Worm (Caenorhabditis elegans) whole organism, early embryonic: ENCODE measurements around the gene tps-2.
A peak's percentile ranks its signal among the peaks of the same experiment; 100 is the strongest.

Source experiments
- B0310.2 ChIP-seq: sonication (generic microtip); optimal IDR thresholded peaks from 2 replicates; lab custom pipeline; 2016; ENCODE audit warnings: mild to moderate bottlenecking, missing genetic modification characterization, missing compliant biosample characterization
- F13C5.2 ChIP-seq: sonication (generic microtip); optimal IDR thresholded peaks from 2 replicates; lab custom pipeline; 2017; ENCODE audit warnings: mild to moderate bottlenecking, missing genetic modification characterization, inconsistent platforms, missing compliant biosample characterization
- aly-1 ChIP-seq: sonication (generic microtip); optimal IDR thresholded peaks from 2 replicates; lab custom pipeline; 2016; ENCODE audit warnings: missing genetic modification characterization, missing compliant biosample characterization
- ama-1 ChIP-seq: fragments of 150-350 bp; optimal IDR thresholded peaks from 2 replicates; lab custom pipeline; 2014
- ceh-13 ChIP-seq: fragments of 200-800 bp; sonication (Bioruptor generic); optimal IDR thresholded peaks from 2 replicates; lab custom pipeline; 2018; ENCODE audit warnings: mild to moderate bottlenecking, missing genetic modification characterization, missing compliant biosample characterization
- ceh-36 ChIP-seq: sonication (generic microtip); optimal IDR thresholded peaks from 2 replicates; lab custom pipeline; 2016; ENCODE audit warnings: missing genetic modification characterization, inconsistent platforms, missing compliant biosample characterization
- ets-7 ChIP-seq: sonication (generic microtip); optimal IDR thresholded peaks from 2 replicates; lab custom pipeline; 2016; ENCODE audit warnings: missing genotype, missing genetic modification characterization, missing compliant biosample characterization
- flt-1 ChIP-seq: fragments of 200-800 bp; sonication (Bioruptor generic); IDR thresholded peaks from 2 replicates; pipeline ENCODE4 v1.3.6; 2022; ENCODE audit warnings: missing genetic modification characterization, missing compliant biosample characterization
- hmbx-1 ChIP-seq: sonication (generic microtip); optimal IDR thresholded peaks from 2 replicates; lab custom pipeline; 2016; ENCODE audit warnings: mild to moderate bottlenecking, missing genetic modification characterization, missing compliant biosample characterization
- hmg-4 ChIP-seq: fragments of 200-800 bp; sonication (Bioruptor generic); optimal IDR thresholded peaks from 2 replicates; lab custom pipeline; 2018; ENCODE audit warnings: mild to moderate bottlenecking, missing genetic modification characterization, missing compliant biosample characterization
- hnd-1 ChIP-seq: sonication (generic microtip); optimal IDR thresholded peaks from 2 replicates; lab custom pipeline; 2016; ENCODE audit warnings: missing genetic modification characterization, missing compliant biosample characterization
- pes-1 ChIP-seq: fragments of 200-800 bp; sonication (Bioruptor generic); IDR thresholded peaks from 2 replicates; pipeline ENCODE4 v1.3.6; 2022; ENCODE audit warnings: missing genetic modification reagents, missing genetic modification characterization, missing compliant biosample characterization
- scrt-1 ChIP-seq: fragments of 200-800 bp; sonication (Bioruptor generic); IDR thresholded peaks from 2 replicates; pipeline ENCODE4 v1.3.6; 2022; ENCODE audit warnings: missing genetic modification characterization, missing compliant biosample characterization
- sea-1 ChIP-seq: fragments of 200-800 bp; sonication (Bioruptor generic); conservative IDR thresholded peaks from 2 replicates; pipeline ENCODE4 v1.3.6; 2022; ENCODE audit warnings: missing genetic modification characterization, missing compliant biosample characterization
- tbx-11 ChIP-seq: fragments of 200-800 bp; sonication (Bioruptor generic); IDR thresholded peaks from 2 replicates; pipeline ENCODE4 v1.3.6; 2022; ENCODE audit warnings: missing genetic modification characterization, missing compliant biosample characterization
- tbx-37 ChIP-seq: fragments of 200-800 bp; sonication (Bioruptor generic); conservative IDR thresholded peaks from 2 replicates; pipeline ENCODE4 v1.3.6; 2022; ENCODE audit warnings: missing genetic modification reagents, missing genetic modification characterization, missing compliant biosample characterization
- tra-4 ChIP-seq: sonication (generic microtip); optimal IDR thresholded peaks from 2 replicates; lab custom pipeline; 2017; ENCODE audit warnings: missing genetic modification characterization, missing compliant biosample characterization

The tps-2 gene

DNA sequence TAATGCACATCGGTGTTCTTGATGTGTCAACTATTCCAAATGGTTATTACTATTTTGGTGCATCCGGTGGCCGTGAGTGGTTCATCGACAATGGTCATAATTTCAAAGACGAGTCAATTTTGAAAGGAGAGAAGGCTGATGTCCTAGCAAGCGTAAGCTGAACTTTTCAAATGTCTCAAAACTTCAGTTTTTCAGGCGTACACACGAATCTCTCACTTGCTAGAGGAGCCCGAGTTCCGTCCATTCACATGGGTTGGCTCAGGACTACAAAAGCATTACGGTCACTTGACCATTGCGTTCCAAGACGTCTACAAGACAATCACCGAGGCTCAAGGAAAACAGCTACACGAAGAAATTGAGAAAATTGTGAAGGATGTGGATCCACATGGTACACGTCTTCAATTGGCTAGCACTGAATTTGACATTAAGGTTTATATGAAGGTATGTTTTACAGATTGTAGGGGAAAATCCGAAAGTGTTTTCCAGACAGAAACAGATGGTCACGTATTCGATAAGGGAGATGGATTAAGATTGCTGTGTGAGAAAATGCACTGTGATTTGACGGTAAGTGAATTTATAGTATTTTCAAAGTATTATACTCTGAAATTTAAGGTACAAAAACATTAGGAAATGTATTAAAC, 8.7 kb downstream of the tps-2 start:
- TF ChIP-seq tbx-11 (GFP tag; lab: Robert Waterston, UW): no peak
- TF ChIP-seq ama-1: no peak
- no peak for TF ChIP-seq tbx-37 (GFP tag; lab: Robert Waterston, UW)
- no peak for TF ChIP-seq tra-4 (tag; lab: Kevin White, UChicago)

DNA sequence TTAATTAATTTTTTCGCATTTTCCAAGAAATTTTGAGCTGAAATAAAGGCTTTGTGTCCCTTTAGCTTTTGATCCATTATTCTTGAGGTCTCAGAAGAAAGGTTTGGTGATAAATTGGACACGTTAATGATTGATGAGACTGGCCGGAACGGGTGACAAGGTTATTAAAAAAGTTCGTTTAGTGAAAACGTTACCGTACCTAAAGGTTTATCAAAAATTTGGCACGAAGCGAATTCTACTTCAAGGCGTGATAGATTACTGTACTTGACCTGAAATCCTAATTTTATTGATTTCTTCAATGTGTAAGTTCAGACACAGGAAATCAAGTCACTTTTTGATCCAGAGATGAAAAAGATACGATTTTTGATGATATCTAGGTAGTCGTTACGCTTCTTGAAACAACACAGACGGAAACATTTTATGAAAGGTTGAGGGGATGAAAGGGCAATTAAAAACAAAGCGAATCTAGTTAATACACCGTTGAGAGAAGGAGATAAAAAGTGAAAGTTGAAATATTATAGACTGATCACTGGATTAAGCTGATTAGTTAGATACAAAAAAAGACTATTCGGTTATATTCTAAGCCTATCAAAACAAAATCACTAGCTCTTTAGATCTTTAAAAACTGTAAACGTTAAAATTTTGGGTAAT, 9.9 kb downstream of the tps-2 start:
- TF ChIP-seq ets-7 (tag; lab: Kevin White, UChicago): no peak
- TF ChIP-seq scrt-1 (GFP tag; lab: Robert Waterston, UW): no peak
- no peak for TF ChIP-seq ama-1
- no peak for TF ChIP-seq tbx-37 (GFP tag; lab: Robert Waterston, UW)
- TF ChIP-seq sea-1 (GFP tag; lab: Robert Waterston, UW): no peak
- TF ChIP-seq hnd-1 (tag; lab: Kevin White, UChicago): no peak
- no peak for TF ChIP-seq pes-1 (GFP tag; lab: Robert Waterston, UW)
- no peak for TF ChIP-seq aly-1 (tag; lab: Kevin White, UChicago)
- TF ChIP-seq ceh-13 (GFP tag; lab: Kevin White, UChicago): no peak
- no peak for TF ChIP-seq flt-1 (GFP tag; lab: Robert Waterston, UW)
- TF ChIP-seq F13C5.2 (tag; lab: Kevin White, UChicago): no peak
- TF ChIP-seq ceh-36 (tag; lab: Kevin White, UChicago): no peak
- no peak for TF ChIP-seq B0310.2 (tag; lab: Kevin White, UChicago)

DNA sequence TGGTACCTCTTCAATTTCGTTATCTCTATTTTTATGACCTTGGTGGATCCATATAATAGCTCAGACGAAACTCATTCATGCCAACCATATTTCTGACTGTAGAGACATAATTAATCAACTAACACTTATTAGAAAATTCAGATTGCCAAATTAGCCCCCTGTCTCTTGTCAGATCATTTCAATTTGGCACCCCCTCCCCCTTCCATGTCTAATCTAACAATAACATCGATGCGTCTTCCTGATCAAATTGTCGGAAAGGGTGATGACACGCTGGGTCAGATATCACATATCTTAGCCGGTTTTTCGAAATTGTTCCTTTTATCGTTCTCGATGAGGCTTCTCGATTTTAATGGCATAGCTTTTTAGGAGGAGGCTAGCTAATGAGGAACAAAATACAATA, 10.6 kb downstream of the tps-2 start:
- TF ChIP-seq flt-1 (GFP tag; lab: Robert Waterston, UW): no peak
- TF ChIP-seq ama-1: no peak
- no peak for TF ChIP-seq hnd-1 (tag; lab: Kevin White, UChicago)
- TF ChIP-seq sea-1 (GFP tag; lab: Robert Waterston, UW): no peak
- TF ChIP-seq ceh-36 (tag; lab: Kevin White, UChicago): no peak
- TF ChIP-seq hmg-4: no peak
- TF ChIP-seq tbx-37 (GFP tag; lab: Robert Waterston, UW): no peak
- TF ChIP-seq B0310.2 (tag; lab: Kevin White, UChicago): no peak
- TF ChIP-seq aly-1 (tag; lab: Kevin White, UChicago): no peak
- TF ChIP-seq ceh-13 (GFP tag; lab: Kevin White, UChicago): no peak
- TF ChIP-seq scrt-1 (GFP tag; lab: Robert Waterston, UW): no peak
- TF ChIP-seq tra-4 (tag; lab: Kevin White, UChicago): no peak
- TF ChIP-seq F13C5.2 (tag; lab: Kevin White, UChicago): no peak
- TF ChIP-seq ets-7 (tag; lab: Kevin White, UChicago): no peak
- TF ChIP-seq hmbx-1: no peak
- no peak for TF ChIP-seq tbx-11 (GFP tag; lab: Robert Waterston, UW)
- TF ChIP-seq pes-1 (GFP tag; lab: Robert Waterston, UW): no peak

DNA sequence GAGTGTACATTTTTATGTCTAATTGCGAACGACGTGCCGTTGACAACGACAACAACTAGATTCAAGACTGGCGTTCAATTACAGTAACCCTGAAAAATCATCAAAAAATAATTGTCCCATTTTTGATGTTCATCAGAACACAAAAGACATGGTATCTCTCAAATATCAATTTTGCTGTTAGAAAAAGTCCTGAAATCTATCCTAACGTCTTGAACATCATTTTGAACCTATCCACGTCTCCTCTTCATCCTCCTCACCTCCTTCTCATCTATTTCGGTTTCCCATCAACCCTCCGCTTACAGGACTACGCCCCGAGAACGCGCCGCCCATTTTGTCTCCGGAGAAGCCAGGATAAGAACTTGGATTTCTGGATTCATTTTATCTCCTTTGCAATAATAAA, 15.0 kb downstream of the tps-2 start, which contains the start of gene mltn-9:
Gene mltn-9, plus strand, starts transcription at position 301 of the 400 bp plus-strand sequence.
- TF ChIP-seq B0310.2 (tag; lab: Kevin White, UChicago) (no peak), pes-1 (GFP tag; lab: Robert Waterston, UW) (no peak), ceh-36 (tag; lab: Kevin White, UChicago) (no peak), hnd-1 (tag; lab: Kevin White, UChicago) (no peak), scrt-1 (GFP tag; lab: Robert Waterston, UW) (no peak), tbx-37 (GFP tag; lab: Robert Waterston, UW) (no peak), hmg-4 (no peak)

DNA sequence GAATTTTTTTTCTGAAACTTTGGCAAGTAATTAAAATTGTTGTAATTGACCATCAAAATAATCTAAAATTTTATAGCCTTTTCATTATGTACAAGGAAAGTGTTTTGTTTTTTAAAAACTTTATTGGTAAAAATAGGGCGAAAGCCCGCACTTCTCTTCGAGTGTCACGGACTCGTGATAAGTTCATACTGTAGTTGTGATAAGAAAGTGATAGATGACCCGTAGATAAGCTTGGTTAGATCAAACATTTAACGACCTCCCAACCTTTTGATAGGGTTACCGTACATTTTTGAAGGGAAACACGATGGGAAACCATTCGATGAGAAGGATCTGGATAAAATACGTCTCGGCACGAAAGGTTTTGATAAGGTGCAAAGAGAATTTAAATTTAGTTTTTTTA, 15.7 kb downstream of the tps-2 start:
- TF ChIP-seq hnd-1 (tag; lab: Kevin White, UChicago) (no peak), tbx-11 (GFP tag; lab: Robert Waterston, UW) (no peak), scrt-1 (GFP tag; lab: Robert Waterston, UW) (no peak)

DNA sequence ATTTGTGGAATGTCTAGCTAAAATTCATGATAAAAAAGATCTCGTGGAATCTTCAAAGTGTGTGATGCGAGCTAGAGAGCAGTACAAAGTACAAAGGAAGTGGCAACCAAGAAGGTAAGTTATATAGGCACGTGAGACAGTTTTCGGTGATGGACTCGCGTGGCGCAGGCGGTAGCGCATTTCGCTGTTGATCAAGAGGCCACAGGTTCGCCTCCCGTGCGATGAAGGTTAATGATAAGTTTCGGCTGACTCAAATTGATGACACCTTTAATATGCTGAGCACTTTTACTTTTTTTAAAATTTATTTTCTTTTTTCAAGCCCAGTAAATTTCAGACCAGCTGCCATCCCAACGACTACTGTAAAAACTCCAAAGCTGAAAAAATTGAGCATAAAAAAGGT, 16.2 kb downstream of the tps-2 start:
- TF ChIP-seq B0310.2 (tag; lab: Kevin White, UChicago) (no peak), pes-1 (GFP tag; lab: Robert Waterston, UW) (0 out of 2 replicates have a peak, but pooled peaks have one; percentile 25), ets-7 (tag; lab: Kevin White, UChicago) (no peak), tbx-11 (GFP tag; lab: Robert Waterston, UW) (no peak), F13C5.2 (tag; lab: Kevin White, UChicago) (no peak)

- no peak for TF ChIP-seq ceh-13 (GFP tag; lab: Kevin White, UChicago)
- TF ChIP-seq aly-1 (tag; lab: Kevin White, UChicago): no peak
- no peak for TF ChIP-seq tra-4 (tag; lab: Kevin White, UChicago)
- no peak for TF ChIP-seq B0310.2 (tag; lab: Kevin White, UChicago)
- no peak for TF ChIP-seq ceh-36 (tag; lab: Kevin White, UChicago)
- no peak for TF ChIP-seq flt-1 (GFP tag; lab: Robert Waterston, UW)
- no peak for TF ChIP-seq sea-1 (GFP tag; lab: Robert Waterston, UW)
- no peak for TF ChIP-seq tbx-11 (GFP tag; lab: Robert Waterston, UW)
- TF ChIP-seq F13C5.2 (tag; lab: Kevin White, UChicago): no peak
- no peak for TF ChIP-seq pes-1 (GFP tag; lab: Robert Waterston, UW)
- TF ChIP-seq hnd-1 (tag; lab: Kevin White, UChicago): no peak
- TF ChIP-seq hmg-4: no peak
These were observed 17.5 kb downstream of the tps-2 start for ce11 chrII:14618158-14618557.
